Fruit fly (Drosophila melanogaster): ENCODE measurements around the gene CG31913.

dm6 chr2L:5751448-5751847 is 32.4 kb upstream of the CG31913 start:
- TF ChIP-seq pan (optimal IDR thresholded peaks at IDR 0.05) (no peak), EcR (GFP tag; optimal IDR thresholded peaks at IDR 0.05) (no peak), CG8478 (optimal IDR thresholded peaks at IDR 0.05) (no peak)
